Fruit fly (Drosophila melanogaster): Measurements from ENCODE around the gene CG45067.

Gene CG45067

dm6 chr3L:3070274-3071204 is 43.7 kb downstream of the CG45067 start, which contains the start of the genes CG32486 and PAN3 (continued):
- TF ChIP-seq CG9876 (GFP tag; optimal IDR thresholded peaks at IDR 0.05) (peak; percentile 26), fu2 (GFP tag; optimal IDR thresholded peaks at IDR 0.05) (no peak), danr (GFP tag; IDR thresholded peaks at IDR 0.05) (no peak), da (GFP tag; optimal IDR thresholded peaks at IDR 0.05) (no peak), sens-2 (GFP tag; IDR thresholded peaks at IDR 0.05) (no peak), CG8089 (GFP tag; optimal IDR thresholded peaks at IDR 0.05) (peak; percentile 33), E2f2 (GFP tag; IDR thresholded peaks at IDR 0.05) (peak; percentile 42; the same call in 1 of the 2 replicates), kni (GFP tag; optimal IDR thresholded peaks at IDR 0.05) (peak; percentile 20), CG33213 (GFP tag; optimal IDR thresholded peaks at IDR 0.05) (peak; percentile 48), ken (GFP tag; IDR thresholded peaks at IDR 0.05) (peak; percentile 74), crc (GFP tag; optimal IDR thresholded peaks at IDR 0.05) (peak; percentile 1), CG12769 (tag; optimal IDR thresholded peaks at IDR 0.05) (peak; percentile 84), Meics (GFP tag; optimal IDR thresholded peaks at IDR 0.05) (peak; percentile 33), Mrtf (GFP tag; IDR thresholded peaks at IDR 0.05) (no peak), tup (GFP tag; optimal IDR thresholded peaks at IDR 0.05) (no peak), CG34224 (GFP tag; IDR thresholded peaks at IDR 0.05; ENCODE audit: partially characterized antibody) (peak; percentile 59), org-1 (GFP tag; optimal IDR thresholded peaks at IDR 0.05) (no peak), CG18764 (GFP tag; optimal IDR thresholded peaks at IDR 0.05) (peak; percentile 26), sim (GFP tag; IDR thresholded peaks at IDR 0.05) (no peak), CG16813 (GFP tag; IDR thresholded peaks at IDR 0.05; ENCODE audit: partially characterized antibody) (peak; percentile 90), Stat92E (GFP tag; optimal IDR thresholded peaks at IDR 0.05) (peak in 1 of 3 experiments; percentile 62), pan (optimal IDR thresholded peaks at IDR 0.05) (no peak), pan (GFP tag; optimal IDR thresholded peaks at IDR 0.05 in 1 of 2, IDR thresholded peaks at IDR 0.05 in 1 of 2) (no peak), dm (GFP tag; optimal IDR thresholded peaks at IDR 0.05) (peak; percentile 15), CTCF (GFP tag; optimal IDR thresholded peaks at IDR 0.05) (no peak), Chrac-16 (GFP tag; optimal IDR thresholded peaks at IDR 0.05) (no peak), fru (optimal IDR thresholded peaks at IDR 0.05) (no peak), NfI (GFP tag; optimal IDR thresholded peaks at IDR 0.05) (peak; percentile 45), CG11560 (tag; IDR thresholded peaks at IDR 0.05) (peak; percentile 22; the same call in 1 of the 3 replicates), zen2 (GFP tag; IDR thresholded peaks at IDR 0.05; ENCODE audit: partially characterized antibody) (peak; percentile 45; the same call in 2 of the 3 replicates), CG16863 (GFP tag; optimal IDR thresholded peaks at IDR 0.05) (no peak), sima (GFP tag; optimal IDR thresholded peaks at IDR 0.05) (no peak), GATAe (GFP tag; conservative IDR thresholded peaks at IDR 0.05) (no peak), Hmx (GFP tag; optimal IDR thresholded peaks at IDR 0.05) (no peak), tin (GFP tag; optimal IDR thresholded peaks at IDR 0.05) (peak; percentile 14), CG1792 (GFP tag; optimal IDR thresholded peaks at IDR 0.05) (no peak), CG15011 (GFP tag; optimal IDR thresholded peaks at IDR 0.05) (peak; percentile 11), dan (GFP tag; IDR thresholded peaks at IDR 0.05) (no peak), Pdp1 (GFP tag; optimal IDR thresholded peaks at IDR 0.05) (peak in 1 of 2 experiments; percentile 41), CG2712 (tag; optimal IDR thresholded peaks at IDR 0.05) (peak; percentile 66), psq (GFP tag; optimal IDR thresholded peaks at IDR 0.05) (peak; percentile 95), ranshi (GFP tag; IDR thresholded peaks at IDR 0.05) (peak; percentile 6; the same call in 1 of the 2 replicates), gcm (GFP tag; optimal IDR thresholded peaks at IDR 0.05) (peak; percentile 82), pfk (GFP tag; optimal IDR thresholded peaks at IDR 0.05) (peak; percentile 64), sr (GFP tag; IDR thresholded peaks at IDR 0.05) (peak; percentile 85), aop (GFP tag; IDR thresholded peaks at IDR 0.05) (peak; percentile 96), Gsc (GFP tag; IDR thresholded peaks at IDR 0.05) (no peak), sug (tag; optimal IDR thresholded peaks at IDR 0.05) (peak; percentile 74), Bdp1 (GFP tag; optimal IDR thresholded peaks at IDR 0.05) (no peak), CG18262 (tag; optimal IDR thresholded peaks at IDR 0.05) (peak; percentile 52), Sin3A (optimal IDR thresholded peaks at IDR 0.05) (peak; percentile 85)

Data from whole organism, embryonic.